Worm (Caenorhabditis elegans) whole organism, late embryonic: Measurements from ENCODE around the gene F40F8.11.

Source experiments
- T23F11.4 ChIP-seq: fragments of 200-800 bp; sonication (Bioruptor generic); optimal IDR thresholded peaks from 2 replicates; lab custom pipeline; 2018; ENCODE audit warnings: mild to moderate bottlenecking, missing genetic modification characterization, missing compliant biosample characterization
- ahr-1 ChIP-seq: sonication (generic microtip); optimal IDR thresholded peaks from 2 replicates; lab custom pipeline; 2016; ENCODE audit warnings: missing genetic modification characterization, missing compliant biosample characterization
- ama-1 ChIP-seq: fragments of 150-350 bp; optimal IDR thresholded peaks from 2 replicates; lab custom pipeline; 2014
- ceh-24 ChIP-seq: sonication (generic microtip); optimal IDR thresholded peaks from 2 replicates; lab custom pipeline; 2016; ENCODE audit warnings: mild to moderate bottlenecking, missing genetic modification characterization, missing compliant biosample characterization
- lim-6 ChIP-seq: sonication (generic microtip); optimal IDR thresholded peaks from 2 replicates; lab custom pipeline; 2016; ENCODE audit warnings: missing genetic modification characterization, missing compliant biosample characterization
- nhr-11 ChIP-seq: fragments of 150-350 bp; optimal IDR thresholded peaks from 2 replicates; lab custom pipeline; 2014; ENCODE audit warnings: missing biosample characterization, missing genetic modification characterization
- pax-1 ChIP-seq: fragments of 150-350 bp; optimal IDR thresholded peaks from 2 replicates; lab custom pipeline; 2014; ENCODE audit warnings: missing biosample characterization, missing genetic modification characterization
- pha-4 ChIP-seq: fragments of 150-350 bp; optimal IDR thresholded peaks from 2 replicates; lab custom pipeline; 2018; ENCODE audit warnings: missing biosample characterization, missing genetic modification reagents, missing genetic modification characterization
- sox-4 ChIP-seq: sonication (generic microtip); optimal IDR thresholded peaks from 2 replicates; lab custom pipeline; 2017; ENCODE audit warnings: mild to moderate bottlenecking, missing genetic modification characterization, inconsistent platforms, missing compliant biosample characterization
- unc-86 ChIP-seq: sonication (generic microtip); optimal IDR thresholded peaks from 2 replicates; lab custom pipeline; 2016; ENCODE audit warnings: missing genetic modification characterization, missing compliant biosample characterization

DNA sequence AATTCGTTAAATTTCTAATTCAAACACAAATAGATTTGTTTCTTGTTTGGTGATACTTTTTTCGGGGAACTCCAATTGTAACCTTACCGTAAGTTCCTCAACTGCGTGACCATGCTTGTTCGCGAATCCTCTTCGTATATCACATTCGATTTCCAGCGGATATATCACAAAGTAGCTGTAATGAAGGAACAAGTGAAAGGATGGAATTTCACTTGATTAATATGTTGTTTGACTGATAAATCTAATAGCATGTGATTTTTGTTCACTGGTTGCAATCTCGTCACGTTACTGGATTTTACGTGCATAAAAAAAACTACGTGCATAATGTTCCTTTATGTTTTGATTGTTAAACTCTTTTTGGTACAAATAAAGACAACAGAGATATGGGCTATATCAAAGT lies 29.3 kb upstream of the F40F8.11 start:
- TF ChIP-seq lim-6 (no peak), pha-4 (tag; lab: Kevin White, UChicago) (no peak), sox-4 (tag; lab: Kevin White, UChicago) (no peak), nhr-11 (tag; lab: Kevin White, UChicago) (no peak), ceh-24 (no peak), ahr-1 (no peak), pax-1 (tag; lab: Kevin White, UChicago) (no peak), unc-86 (tag; lab: Kevin White, UChicago) (no peak), T23F11.4 (GFP tag; lab: Kevin White, UChicago) (no peak), ama-1 (lab: Kevin White, UChicago) (no peak)
